Fruit fly (Drosophila melanogaster) whole organism, wandering third instar larva: ENCODE data around the gene RNaseX25.

Source experiments
- CrebA ChIP-seq: fragments of 200-800 bp; sonication (Bioruptor generic); optimal IDR thresholded peaks from 2 replicates; lab custom pipeline; 2016; ENCODE audit warnings: missing biosample characterization, mild to moderate bottlenecking, missing genetic modification characterization, borderline replicate concordance
- Dfd ChIP-seq: fragments of >200 bp; optimal IDR thresholded peaks from 2 replicates; lab custom pipeline; 2017; ENCODE audit warnings: missing biosample characterization, missing genetic modification characterization
- HLH106 ChIP-seq: fragments of 200-800 bp; optimal IDR thresholded peaks from 3 replicates; lab custom pipeline; 2019; ENCODE audit warnings: missing biosample characterization, mild to moderate bottlenecking, missing genetic modification characterization, moderate library complexity
- Hr78 ChIP-seq: fragments of >200 bp; optimal IDR thresholded peaks from 2 replicates; lab custom pipeline; 2017; ENCODE audit warnings: missing biosample characterization, missing genetic modification characterization
- Hr83 ChIP-seq: fragments of 200-300 bp; sonication (Bioruptor generic); optimal IDR thresholded peaks from 2 replicates; lab custom pipeline; 2016; ENCODE audit warnings: missing biosample characterization, mild to moderate bottlenecking, missing genetic modification characterization, moderate library complexity; ENCODE audit not compliant: poor library complexity, severe bottlenecking
- OdsH ChIP-seq: fragments of 200-800 bp; sonication (Bioruptor generic); optimal IDR thresholded peaks from 2 replicates; lab custom pipeline; 2016; ENCODE audit warnings: missing biosample characterization, mild to moderate bottlenecking, missing genetic modification characterization
- Rel ChIP-seq, 2 experiments: fragments of 200-800 bp; sonication (Bioruptor generic) in 1 of 2; optimal IDR thresholded peaks; 2 replicates in 1 of 2; 3 replicates in 1 of 2; lab custom pipeline; 2016 to 2019; ENCODE audit warnings: mild to moderate bottlenecking in 2 of 2, missing biosample characterization in 2 of 2, missing genetic modification characterization in 2 of 2, moderate library complexity in 1 of 2
- Sp1 ChIP-seq: fragments of 200-800 bp; sonication (Bioruptor generic); optimal IDR thresholded peaks from 3 replicates; lab custom pipeline; 2019; ENCODE audit warnings: missing biosample characterization, mild to moderate bottlenecking, missing genetic modification characterization, moderate library complexity
- br ChIP-seq: fragments of 200-800 bp; sonication (Bioruptor generic); optimal IDR thresholded peaks from 2 replicates; lab custom pipeline; 2016; ENCODE audit warnings: missing biosample characterization, missing genetic modification characterization
- brk ChIP-seq: fragments of 200-800 bp; sonication (Bioruptor generic); optimal IDR thresholded peaks from 2 replicates; lab custom pipeline; 2016; ENCODE audit warnings: missing biosample characterization, mild to moderate bottlenecking, missing genetic modification characterization
- dsf ChIP-seq: sonication (Bioruptor generic); optimal IDR thresholded peaks from 2 replicates; lab custom pipeline; 2016; ENCODE audit warnings: missing biosample characterization, missing genetic modification characterization, borderline replicate concordance
- fru ChIP-seq: fragments of 200-800 bp; sonication (Bioruptor generic); optimal IDR thresholded peaks from 3 replicates; lab custom pipeline; 2016; ENCODE audit warnings: missing biosample characterization, mild to moderate bottlenecking, missing genetic modification characterization
- h ChIP-seq: fragments of 200-800 bp; sonication (Bioruptor generic); optimal IDR thresholded peaks from 3 replicates; lab custom pipeline; 2016; ENCODE audit warnings: missing biosample characterization, mild to moderate bottlenecking, missing genetic modification characterization
- jim ChIP-seq: fragments of 175-275, 200-325 bp; sonication (Bioruptor generic); optimal IDR thresholded peaks from 2 replicates; lab custom pipeline; 2016; ENCODE audit warnings: missing biosample characterization, mild to moderate bottlenecking, missing genetic modification characterization
- pan ChIP-seq: fragments of >200 bp; optimal IDR thresholded peaks from 2 replicates; lab custom pipeline; 2017
- rgr ChIP-seq: fragments of 200-800 bp; sonication (Bioruptor generic); optimal IDR thresholded peaks from 3 replicates; lab custom pipeline; 2016; ENCODE audit warnings: missing biosample characterization, mild to moderate bottlenecking, missing genetic modification characterization
- sage ChIP-seq: fragments of 200-800 bp; sonication (Bioruptor generic); optimal IDR thresholded peaks from 2 replicates; lab custom pipeline; 2016; ENCODE audit warnings: missing biosample characterization, mild to moderate bottlenecking, missing genetic modification characterization
- tai ChIP-seq: sonication (Bioruptor generic); optimal IDR thresholded peaks from 2 replicates; lab custom pipeline; 2016; ENCODE audit warnings: missing biosample characterization, missing genetic modification characterization

RNaseX25 gene

dm6 chr3L:8018665-8019070 is 48.3 kb downstream of the RNaseX25 start:
- no peak for TF ChIP-seq tai (GFP tag; lab: Kevin White, UChicago)
- peak; percentile 10 for TF ChIP-seq Sp1 (GFP tag; lab: Kevin White, UChicago)
- no peak for TF ChIP-seq dsf
- no peak for TF ChIP-seq pan (lab: Kevin White, UChicago)
- peak; percentile 8 for TF ChIP-seq br (GFP tag; lab: Kevin White, UChicago)
- TF ChIP-seq Hr83: no peak
- no peak for TF ChIP-seq Dfd
- TF ChIP-seq brk: peak; percentile 36
- TF ChIP-seq rgr (GFP tag; lab: Kevin White, UChicago): no peak
- no peak for TF ChIP-seq HLH106 (tag; lab: Kevin White, UChicago)
- no peak for TF ChIP-seq sage
- TF ChIP-seq jim (GFP tag; lab: Kevin White, UChicago): no peak
- peak; percentile 10 for TF ChIP-seq h (GFP tag; lab: Kevin White, UChicago)
- peak; percentile 61 for TF ChIP-seq fru (GFP tag; lab: Kevin White, UChicago)
- peak; percentile 39 for TF ChIP-seq CrebA (GFP tag; lab: Kevin White, UChicago)
- no peak for TF ChIP-seq OdsH
- TF ChIP-seq Rel (GFP tag; optimal IDR thresholded peaks at IDR 0.05; lab: Kevin White, UChicago): no peak
- peak; percentile 22 for TF ChIP-seq Rel (tag; optimal IDR thresholded peaks at IDR 0.05; lab: Kevin White, UChicago)
- TF ChIP-seq Hr78 (GFP tag; lab: Kevin White, UChicago): no peak
